Worm (Caenorhabditis elegans) whole organism, young adult: Measurements from ENCODE around the gene C26B2.7.

Experiments used
- B0019.2 ChIP-seq: fragments of 200-800 bp; sonication (Bioruptor generic); conservative IDR thresholded peaks from 2 replicates; pipeline ENCODE4 v1.3.6; 2022; ENCODE audit warnings: missing genetic modification reagents, missing genetic modification characterization, missing compliant biosample characterization
- B0336.3 ChIP-seq: fragments of 200-800 bp; sonication (Bioruptor generic); IDR thresholded peaks from 2 replicates; pipeline ENCODE4 v1.3.6; 2022; ENCODE audit warnings: missing genetic modification characterization, missing compliant biosample characterization
- C17E4.6 ChIP-seq: fragments of 200-800 bp; sonication (Bioruptor generic); IDR thresholded peaks from 2 replicates; pipeline ENCODE4 v1.3.6; 2022; ENCODE audit warnings: missing genetic modification reagents, missing genetic modification characterization, missing compliant biosample characterization
- F33H1.4 ChIP-seq: fragments of 200-800 bp; sonication (Bioruptor generic); IDR thresholded peaks from 2 replicates; pipeline ENCODE4 v1.3.6; 2022; ENCODE audit warnings: missing genetic modification reagents, missing genetic modification characterization, missing compliant biosample characterization
- F37B4.10 ChIP-seq: fragments of 200-800 bp; sonication (Bioruptor generic); IDR thresholded peaks from 2 replicates; pipeline ENCODE4 v1.3.6; 2022; ENCODE audit warnings: missing genetic modification characterization, missing compliant biosample characterization
- F49E8.2 ChIP-seq: sonication (generic microtip); optimal IDR thresholded peaks from 3 replicates; lab custom pipeline; 2017; ENCODE audit warnings: missing genetic modification characterization, mild to moderate bottlenecking, missing compliant biosample characterization, antibody characterized with exemption, moderate library complexity; ENCODE audit not compliant: insufficient read depth
- T07F8.4 ChIP-seq: sonication (generic microtip); optimal IDR thresholded peaks from 2 replicates; lab custom pipeline; 2016; ENCODE audit warnings: mild to moderate bottlenecking, missing genetic modification characterization, moderate library complexity, missing compliant biosample characterization
- akir-1 ChIP-seq: fragments of 200-800 bp; sonication (Bioruptor generic); optimal IDR thresholded peaks from 2 replicates; lab custom pipeline; 2018; ENCODE audit warnings: mild to moderate bottlenecking, missing genetic modification characterization, moderate library complexity, missing compliant biosample characterization
- ama-1 ChIP-seq, 3 experiments: fragments of 150-350 bp in 1 of 3; sonication (generic microtip) in 2 of 3; optimal IDR thresholded peaks; 2 replicates each; lab custom pipeline; 2014 to 2018; ENCODE audit warnings: missing biosample characterization in 2 of 3, missing genetic modification characterization in 2 of 3, missing genetic modification reagents in 2 of 3
- aptf-3 ChIP-seq: fragments of 200-800 bp; sonication (Bioruptor generic); IDR thresholded peaks from 2 replicates; pipeline ENCODE4 v1.3.6; 2022; ENCODE audit warnings: missing genetic modification characterization, missing compliant biosample characterization
- ccch-3 ChIP-seq: fragments of 200-800 bp; sonication (Bioruptor generic); optimal IDR thresholded peaks from 2 replicates; lab custom pipeline; 2018; ENCODE audit warnings: mild to moderate bottlenecking, missing genetic modification characterization, missing compliant biosample characterization
- cebp-1 ChIP-seq, 2 experiments: fragments of 200-800 bp in 1 of 2; sonication (Bioruptor generic) in 1 of 2; sonication (generic microtip) in 1 of 2; IDR thresholded peaks in 1 of 2; optimal IDR thresholded peaks in 1 of 2; 2 replicates each; pipeline versions ENCODE4 v1.3.6 to Lab custom; 2017 to 2022; ENCODE audit warnings: missing compliant biosample characterization in 2 of 2, missing genetic modification characterization in 2 of 2, mild to moderate bottlenecking in 1 of 2, missing genetic modification reagents in 1 of 2, moderate library complexity in 1 of 2
- ceh-100 ChIP-seq: fragments of 200-800 bp; sonication (Bioruptor generic); IDR thresholded peaks from 2 replicates; pipeline ENCODE4 v1.3.6; 2022; ENCODE audit warnings: missing genetic modification reagents, missing genetic modification characterization, missing compliant biosample characterization
- ceh-40 ChIP-seq: fragments of 200-800 bp; sonication (Bioruptor generic); IDR thresholded peaks from 2 replicates; pipeline ENCODE4 v1.3.6; 2022; ENCODE audit warnings: missing genetic modification characterization, missing compliant biosample characterization
- dpff-1 ChIP-seq: sonication (generic microtip); optimal IDR thresholded peaks from 2 replicates; lab custom pipeline; 2017; ENCODE audit warnings: mild to moderate bottlenecking, missing genetic modification characterization, missing compliant biosample characterization
- dpl-1 ChIP-seq: fragments of 150-350 bp; optimal IDR thresholded peaks from 2 replicates; lab custom pipeline; 2014; ENCODE audit warnings: missing biosample characterization, missing genetic modification reagents, missing genetic modification characterization
- efl-1 ChIP-seq: fragments of 150-350 bp; optimal IDR thresholded peaks from 2 replicates; lab custom pipeline; 2014; ENCODE audit warnings: missing biosample characterization, missing genetic modification reagents, missing genetic modification characterization
- egrh-3 ChIP-seq: fragments of 200-800 bp; sonication (Bioruptor generic); IDR thresholded peaks from 2 replicates; pipeline ENCODE4 v1.3.6; 2022; ENCODE audit warnings: missing genetic modification reagents, missing genetic modification characterization, missing compliant biosample characterization
- ekl-4 ChIP-seq: fragments of 200-800 bp; sonication (Bioruptor generic); IDR thresholded peaks from 2 replicates; pipeline ENCODE4 v1.3.6; 2022; ENCODE audit warnings: missing genetic modification reagents, missing genetic modification characterization, missing compliant biosample characterization
- hrde-1 ChIP-seq: sonication (generic microtip); optimal IDR thresholded peaks from 2 replicates; lab custom pipeline; 2016; ENCODE audit warnings: missing genetic modification characterization, mild to moderate bottlenecking, missing compliant biosample characterization, moderate library complexity, missing genotype, missing genetic modification reagents, borderline replicate concordance
- lag-1 ChIP-seq: fragments of 200-800 bp; sonication (Bioruptor generic); IDR thresholded peaks from 2 replicates; pipeline ENCODE4 v1.3.6; 2022; ENCODE audit warnings: missing genetic modification reagents, missing genetic modification characterization, missing compliant biosample characterization
- lin-26 ChIP-seq: fragments of 200-800 bp; sonication (Bioruptor generic); IDR thresholded peaks from 2 replicates; pipeline ENCODE4 v1.3.6; 2022; ENCODE audit warnings: missing genetic modification reagents, missing genetic modification characterization, missing compliant biosample characterization
- lin-54 ChIP-seq: fragments of 200-800 bp; sonication (Bioruptor generic); optimal IDR thresholded peaks from 2 replicates; lab custom pipeline; 2018; ENCODE audit warnings: mild to moderate bottlenecking, missing genetic modification characterization, missing compliant biosample characterization
- lsl-1 ChIP-seq: fragments of 200-800 bp; sonication (Bioruptor generic); optimal IDR thresholded peaks from 2 replicates; lab custom pipeline; 2018; ENCODE audit warnings: mild to moderate bottlenecking, missing genetic modification characterization, moderate library complexity, missing compliant biosample characterization
- lsy-27 ChIP-seq: sonication (generic microtip); optimal IDR thresholded peaks from 2 replicates; lab custom pipeline; 2017; ENCODE audit warnings: missing genetic modification characterization, mild to moderate bottlenecking, missing compliant biosample characterization, antibody characterized with exemption, missing genotype, borderline replicate concordance; ENCODE audit not compliant: insufficient read depth
- madf-3 ChIP-seq: fragments of 200-800 bp; sonication (Bioruptor generic); IDR thresholded peaks from 2 replicates; pipeline ENCODE4 v1.3.6; 2022; ENCODE audit warnings: missing genetic modification reagents, missing genetic modification characterization, missing compliant biosample characterization
- madf-8 ChIP-seq: fragments of 200-800 bp; sonication (Bioruptor generic); conservative IDR thresholded peaks from 2 replicates; pipeline ENCODE4 v1.3.6; 2022; ENCODE audit warnings: missing genetic modification reagents, missing genetic modification characterization, missing compliant biosample characterization
- mel-28 ChIP-seq: sonication (generic microtip); optimal IDR thresholded peaks from 2 replicates; lab custom pipeline; 2016; ENCODE audit warnings: borderline replicate concordance, mild to moderate bottlenecking, missing genetic modification characterization, missing compliant biosample characterization
- mxl-1 ChIP-seq: sonication (generic microtip); optimal IDR thresholded peaks from 2 replicates; lab custom pipeline; 2016; ENCODE audit warnings: missing genetic modification characterization, missing compliant biosample characterization
- nfya-2 ChIP-seq: fragments of 200-800 bp; sonication (Bioruptor generic); IDR thresholded peaks from 2 replicates; pipeline ENCODE4 v1.3.6; 2022; ENCODE audit warnings: missing genetic modification reagents, missing genetic modification characterization, missing compliant biosample characterization
- nhr-179 ChIP-seq: sonication (generic microtip); optimal IDR thresholded peaks from 2 replicates; lab custom pipeline; 2016; ENCODE audit warnings: mild to moderate bottlenecking, missing genetic modification characterization, missing compliant biosample characterization
- nhr-80 ChIP-seq: sonication (generic microtip); optimal IDR thresholded peaks from 2 replicates; lab custom pipeline; 2016; ENCODE audit warnings: missing genetic modification characterization, missing compliant biosample characterization
- rec-8 ChIP-seq, 2 experiments: sonication (generic microtip); optimal IDR thresholded peaks; 2 replicates each; lab custom pipeline; 2016; ENCODE audit warnings: mild to moderate bottlenecking in 2 of 2, missing genetic modification characterization in 2 of 2, missing genetic modification reagents in 2 of 2, missing genotype in 2 of 2, missing biosample characterization in 1 of 2, missing compliant biosample characterization in 1 of 2, moderate library complexity in 1 of 2
- snpc-1.1 ChIP-seq: sonication (generic microtip); optimal IDR thresholded peaks from 2 replicates; lab custom pipeline; 2017; ENCODE audit warnings: missing genetic modification characterization, mild to moderate bottlenecking, missing compliant biosample characterization, antibody characterized with exemption, moderate library complexity, missing genotype, missing genetic modification reagents; ENCODE audit not compliant: insufficient read depth
- snpc-3.4 ChIP-seq: sonication (generic microtip); optimal IDR thresholded peaks from 2 replicates; lab custom pipeline; 2017; ENCODE audit warnings: missing genetic modification characterization, mild to moderate bottlenecking, missing compliant biosample characterization, antibody characterized with exemption, moderate library complexity, missing genotype, missing genetic modification reagents
- snpc-4 ChIP-seq, 5 experiments: fragments of 150-350 bp in 1 of 5; sonication (generic microtip) in 4 of 5; optimal IDR thresholded peaks; 2 replicates each; lab custom pipeline; 2014 to 2018; ENCODE audit warnings: missing genetic modification characterization in 5 of 5, missing biosample characterization in 3 of 5, antibody characterized with exemption in 2 of 5, mild to moderate bottlenecking in 2 of 5, missing compliant biosample characterization in 2 of 5, missing genotype in 2 of 5, moderate library complexity in 2 of 5, missing genetic modification reagents in 1 of 5
- xnd-1 ChIP-seq: sonication (generic microtip); optimal IDR thresholded peaks from 2 replicates; lab custom pipeline; 2016; ENCODE audit warnings: missing genotype, missing genetic modification reagents, missing genetic modification characterization, missing compliant biosample characterization
- zim-3 ChIP-seq: sonication (generic microtip); optimal IDR thresholded peaks from 2 replicates; lab custom pipeline; 2017; ENCODE audit warnings: mild to moderate bottlenecking, missing genetic modification characterization, moderate library complexity, missing compliant biosample characterization
- ztf-25 ChIP-seq: fragments of 200-800 bp; sonication (Bioruptor generic); IDR thresholded peaks from 2 replicates; pipeline ENCODE4 v1.3.6; 2022; ENCODE audit warnings: missing genetic modification reagents, missing genetic modification characterization, missing compliant biosample characterization
- ztf-28 ChIP-seq: fragments of 200-800 bp; sonication (Bioruptor generic); IDR thresholded peaks from 2 replicates; pipeline ENCODE4 v1.3.6; 2022; ENCODE audit warnings: missing genetic modification reagents, missing genetic modification characterization, missing compliant biosample characterization

C26B2.7 gene

DNA sequence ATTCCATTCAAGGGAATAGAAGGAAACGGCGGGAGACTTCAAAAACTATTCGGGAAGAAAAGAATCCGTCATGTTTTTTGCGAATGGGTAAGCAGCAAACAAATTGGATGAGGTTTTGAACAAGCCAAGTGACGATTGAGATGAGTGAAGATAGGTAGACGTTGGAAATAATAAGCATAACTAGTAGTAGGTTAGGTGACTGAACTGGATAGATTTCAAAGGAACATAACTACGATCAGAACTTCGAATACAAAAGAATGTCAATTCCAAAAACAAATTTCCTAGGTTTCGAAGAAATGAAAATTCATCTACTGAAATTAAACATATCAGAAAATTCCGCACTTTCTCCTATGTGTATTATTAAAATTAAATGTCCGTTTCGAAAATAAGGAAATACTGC is 8.5 kb upstream of the C26B2.7 start:
- TF ChIP-seq egrh-3 (GFP tag; lab: Robert Waterston, UW) (no peak), mel-28 (tag; lab: Kevin White, UChicago) (no peak), C17E4.6 (no peak), F37B4.10 (GFP tag; lab: Robert Waterston, UW) (no peak)
- TF ChIP-seq, all 124 proteins: peak for 0

DNA sequence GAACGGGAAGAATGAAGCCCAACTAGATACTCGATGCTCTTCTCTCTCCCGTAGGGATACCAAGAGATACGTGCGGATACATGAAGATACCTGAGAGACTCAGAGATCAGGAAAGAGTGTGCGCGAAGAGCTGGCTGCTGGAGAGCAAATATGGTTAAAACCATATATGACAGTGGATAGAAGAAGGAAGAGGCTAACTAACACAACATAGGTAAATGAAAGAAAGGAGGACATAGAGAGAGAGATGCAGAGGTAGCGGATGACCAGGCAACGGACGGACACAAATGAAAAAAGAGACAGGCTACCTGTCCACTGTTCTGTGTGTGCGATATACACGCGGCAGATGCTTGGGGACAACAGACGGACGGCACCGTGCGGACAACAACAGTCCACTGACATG is 7.9 kb upstream of the C26B2.7 start:
- TF ChIP-seq lsy-27 (tag; lab: Kevin White, UChicago) = no peak
- TF ChIP-seq madf-3 (GFP tag; lab: Robert Waterston, UW) = no peak
- TF ChIP-seq ztf-25 (GFP tag; lab: Robert Waterston, UW) = no peak
- no peak for TF ChIP-seq nfya-2 (GFP tag; lab: Robert Waterston, UW)

- TF ChIP-seq ekl-4 (GFP tag; lab: Robert Waterston, UW) = no peak
- TF ChIP-seq, all 124 proteins: peak for 0
Measured at ce11 chrIV:8009374-8009773, 6.7 kb upstream of the C26B2.7 start.

DNA sequence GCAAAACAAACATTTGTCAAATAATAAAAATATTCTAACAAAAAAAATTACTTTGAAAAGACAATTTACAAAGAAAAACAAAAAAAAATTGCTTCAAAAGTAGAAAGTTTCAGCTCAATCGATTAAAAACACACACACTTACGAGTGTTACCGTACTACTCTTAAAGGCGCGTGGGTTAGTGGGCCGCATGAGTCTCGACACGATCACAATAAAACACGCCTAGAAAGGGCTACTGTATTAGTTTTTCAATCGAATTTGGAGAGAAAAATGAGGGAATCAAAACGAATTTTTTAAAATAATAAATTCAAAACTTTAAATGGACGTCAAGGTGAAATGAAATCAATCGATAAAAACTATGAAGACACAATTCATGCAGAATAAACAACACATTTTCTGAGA is 5.6 kb upstream of the C26B2.7 start:
- TF ChIP-seq ceh-40 (GFP tag; lab: Robert Waterston, UW) (no peak), lin-26 (GFP tag; lab: Robert Waterston, UW) (no peak), nhr-179 (tag; lab: Kevin White, UChicago) (no peak), snpc-3.4 (tag; lab: Kevin White, UChicago) (peak; percentile 59), efl-1 (GFP tag; lab: Kevin White, UChicago) (peak; percentile 19), snpc-4 (GFP tag; optimal IDR thresholded peaks at IDR 0.05; lab: Kevin White, UChicago) (no peak), snpc-4 (tag; optimal IDR thresholded peaks at IDR 0.05; lab: Kevin White, UChicago) (peak in 2 of 4 experiments; percentile 12 to 45), ama-1 (optimal IDR thresholded peaks at IDR 0.05; lab: Kevin White, UChicago) (no peak), ama-1 (GFP tag; optimal IDR thresholded peaks at IDR 0.05; lab: Kevin White, UChicago) (peak in 1 of 2 experiments; percentile 23), zim-3 (no peak), F49E8.2 (tag; lab: Kevin White, UChicago) (peak; percentile 34), lsl-1 (peak; percentile 92), snpc-1.1 (tag; lab: Kevin White, UChicago) (peak; percentile 36), xnd-1 (tag; lab: Kevin White, UChicago) (peak; percentile 94), mxl-1 (tag; lab: Kevin White, UChicago) (no peak), ccch-3 (GFP tag; lab: Kevin White, UChicago) (no peak), akir-1 (GFP tag; lab: Kevin White, UChicago) (no peak), hrde-1 (tag; lab: Kevin White, UChicago) (no peak), nhr-80 (no peak), B0019.2 (GFP tag; lab: Robert Waterston, UW) (no peak), dpff-1 (tag; lab: Kevin White, UChicago) (no peak), ceh-100 (GFP tag; lab: Robert Waterston, UW) (peak; percentile 38; the same call in 1 of the 2 replicates), ztf-28 (GFP tag; lab: Robert Waterston, UW) (no peak), F37B4.10 (GFP tag; lab: Robert Waterston, UW) (no peak), T07F8.4 (tag; lab: Kevin White, UChicago) (no peak), madf-8 (peak; percentile 97), cebp-1 (GFP tag; IDR thresholded peaks at IDR 0.05; lab: Robert Waterston, UW) (no peak), cebp-1 (tag; optimal IDR thresholded peaks at IDR 0.05; lab: Kevin White, UChicago) (no peak), lag-1 (no peak), B0336.3 (GFP tag; lab: Robert Waterston, UW) (no peak), aptf-3 (GFP tag; lab: Robert Waterston, UW) (no peak), rec-8 (tag; optimal IDR thresholded peaks at IDR 0.05; lab: Kevin White, UChicago) (no peak), mel-28 (tag; lab: Kevin White, UChicago) (no peak), dpl-1 (no peak), lin-54 (no peak), F33H1.4 (peak; percentile 93), lsy-27 (tag; lab: Kevin White, UChicago) (no peak)
